Worm (Caenorhabditis elegans) whole organism, L2 larva: Measurements from ENCODE around the gene C25H3.11.

Experiments used
- C34F6.9 ChIP-seq: fragments of 150-350 bp; optimal IDR thresholded peaks from 2 replicates; lab custom pipeline; 2014; ENCODE audit warnings: missing biosample characterization, missing genetic modification characterization
- F13H6.1 ChIP-seq: sonication (generic microtip); optimal IDR thresholded peaks from 2 replicates; lab custom pipeline; 2016; ENCODE audit warnings: missing genetic modification characterization, missing compliant biosample characterization
- Y55F3AM.14 ChIP-seq: fragments of 200-800 bp; sonication (Bioruptor generic); optimal IDR thresholded peaks from 2 replicates; lab custom pipeline; 2018; ENCODE audit warnings: mild to moderate bottlenecking, missing genetic modification characterization, missing compliant biosample characterization
- ZK546.5 ChIP-seq: sonication (generic microtip); optimal IDR thresholded peaks from 2 replicates; lab custom pipeline; 2017; ENCODE audit warnings: missing biosample characterization, missing genetic modification characterization
- alr-1 ChIP-seq: fragments of 150-350 bp; optimal IDR thresholded peaks from 2 replicates; lab custom pipeline; 2014; ENCODE audit warnings: missing biosample characterization, missing genetic modification characterization
- aly-2 ChIP-seq: fragments of 150-350 bp; optimal IDR thresholded peaks from 2 replicates; lab custom pipeline; 2014; ENCODE audit warnings: missing biosample characterization, missing genetic modification characterization
- ama-1 ChIP-seq: fragments of 150-350 bp; optimal IDR thresholded peaks from 2 replicates; lab custom pipeline; 2018; ENCODE audit warnings: inconsistent platforms
- blmp-1 ChIP-seq: sonication (generic microtip); optimal IDR thresholded peaks from 2 replicates; lab custom pipeline; 2017; ENCODE audit warnings: missing genetic modification characterization, mild to moderate bottlenecking, missing compliant biosample characterization, antibody characterized with exemption, moderate library complexity; ENCODE audit not compliant: insufficient read depth
- ceh-16 ChIP-seq: fragments of 150-350 bp; optimal IDR thresholded peaks from 2 replicates; lab custom pipeline; 2014; ENCODE audit warnings: missing biosample characterization, missing genetic modification characterization
- ceh-82 ChIP-seq: fragments of 150-350 bp; optimal IDR thresholded peaks from 2 replicates; lab custom pipeline; 2014; ENCODE audit warnings: missing biosample characterization, missing genetic modification characterization
- crh-2 ChIP-seq: sonication (generic microtip); optimal IDR thresholded peaks from 2 replicates; lab custom pipeline; 2017; ENCODE audit warnings: missing biosample characterization, missing genetic modification characterization
- dmd-4 ChIP-seq: sonication (generic microtip); optimal IDR thresholded peaks from 2 replicates; lab custom pipeline; 2017; ENCODE audit warnings: missing biosample characterization, missing genetic modification characterization
- elt-1 ChIP-seq: fragments of 150-350 bp; optimal IDR thresholded peaks from 2 replicates; lab custom pipeline; 2014; ENCODE audit warnings: missing biosample characterization, missing genetic modification characterization
- elt-3 ChIP-seq: sonication (generic microtip); optimal IDR thresholded peaks from 2 replicates; lab custom pipeline; 2017; ENCODE audit warnings: missing biosample characterization, missing genetic modification characterization
- fos-1 ChIP-seq: fragments of 150-350 bp; optimal IDR thresholded peaks from 2 replicates; lab custom pipeline; 2014; ENCODE audit warnings: missing biosample characterization, missing genetic modification characterization
- gmeb-1 ChIP-seq: fragments of 150-350 bp; optimal IDR thresholded peaks from 2 replicates; lab custom pipeline; 2014; ENCODE audit warnings: missing biosample characterization, missing genetic modification characterization
- lin-11 ChIP-seq: fragments of 150-350 bp; sonication (generic microtip); optimal IDR thresholded peaks from 2 replicates; lab custom pipeline; 2014; ENCODE audit warnings: missing biosample characterization, missing genetic modification characterization, inconsistent platforms, mixed read lengths
- lin-13 ChIP-seq: fragments of 150-350 bp; optimal IDR thresholded peaks from 2 replicates; lab custom pipeline; 2014; ENCODE audit warnings: missing biosample characterization, missing genetic modification reagents, missing genetic modification characterization
- lin-39 ChIP-seq: fragments of 150-350 bp; optimal IDR thresholded peaks from 2 replicates; lab custom pipeline; 2014; ENCODE audit warnings: missing biosample characterization, missing genetic modification reagents, missing genetic modification characterization
- lsy-2 ChIP-seq, 2 experiments: fragments of 150-350 bp in 1 of 2; sonication (generic microtip) in 1 of 2; optimal IDR thresholded peaks; 2 replicates each; lab custom pipeline; 2014 to 2017; ENCODE audit warnings: missing biosample characterization in 2 of 2, missing genetic modification characterization in 2 of 2
- mab-5 ChIP-seq: fragments of 150-350 bp; optimal IDR thresholded peaks from 2 replicates; lab custom pipeline; 2014; ENCODE audit warnings: missing biosample characterization, missing genetic modification characterization
- mbf-1 ChIP-seq: sonication (generic microtip); optimal IDR thresholded peaks from 2 replicates; lab custom pipeline; 2017; ENCODE audit warnings: missing biosample characterization, missing genetic modification characterization
- mdl-1 ChIP-seq, 2 experiments: fragments of 150-350 bp in 1 of 2; sonication (generic microtip) in 1 of 2; optimal IDR thresholded peaks; 2 replicates each; lab custom pipeline; 2017; ENCODE audit warnings: missing biosample characterization in 2 of 2, missing genetic modification characterization in 2 of 2
- nhr-10 ChIP-seq: sonication (generic microtip); optimal IDR thresholded peaks from 2 replicates; lab custom pipeline; 2017; ENCODE audit warnings: missing biosample characterization, missing genetic modification characterization
- nhr-12 ChIP-seq: fragments of 150-350 bp; optimal IDR thresholded peaks from 2 replicates; lab custom pipeline; 2014; ENCODE audit warnings: missing biosample characterization, missing genetic modification characterization
- nhr-129 ChIP-seq: fragments of 150-350 bp; optimal IDR thresholded peaks from 2 replicates; lab custom pipeline; 2014; ENCODE audit warnings: missing biosample characterization, missing genetic modification characterization
- nhr-23 ChIP-seq: fragments of 150-350 bp; optimal IDR thresholded peaks from 2 replicates; lab custom pipeline; 2014; ENCODE audit warnings: missing biosample characterization, missing genetic modification reagents, missing genetic modification characterization
- nhr-237 ChIP-seq: fragments of 150-350 bp; optimal IDR thresholded peaks from 2 replicates; lab custom pipeline; 2014; ENCODE audit warnings: missing biosample characterization, missing genetic modification characterization
- nhr-25 ChIP-seq: fragments of 150-350 bp; sonication (generic microtip); optimal IDR thresholded peaks from 3 replicates; lab custom pipeline; 2014; ENCODE audit warnings: missing biosample characterization, missing genetic modification characterization
- nhr-6 ChIP-seq: fragments of 150-350 bp; optimal IDR thresholded peaks from 2 replicates; lab custom pipeline; 2014; ENCODE audit warnings: missing biosample characterization, missing genetic modification characterization
- nhr-77 ChIP-seq: fragments of 150-350 bp; optimal IDR thresholded peaks from 2 replicates; lab custom pipeline; 2014; ENCODE audit warnings: missing biosample characterization, missing genetic modification characterization
- sma-3 ChIP-seq: sonication (generic microtip); optimal IDR thresholded peaks from 2 replicates; lab custom pipeline; 2016; ENCODE audit warnings: missing genetic modification reagents, missing genetic modification characterization, missing compliant biosample characterization
- sma-9 ChIP-seq, 2 experiments: fragments of 150-350 bp in 1 of 2; sonication (generic microtip) in 1 of 2; optimal IDR thresholded peaks; 2 replicates each; lab custom pipeline; 2014 to 2016; ENCODE audit warnings: missing genetic modification characterization in 2 of 2, mild to moderate bottlenecking in 1 of 2, missing biosample characterization in 1 of 2, missing compliant biosample characterization in 1 of 2, missing genetic modification reagents in 1 of 2, moderate library complexity in 1 of 2
- snpc-4 ChIP-seq: fragments of 150-350 bp; optimal IDR thresholded peaks from 2 replicates; lab custom pipeline; 2014; ENCODE audit warnings: missing biosample characterization, missing genetic modification characterization
- unc-39 ChIP-seq: fragments of 150-350 bp; optimal IDR thresholded peaks from 2 replicates; lab custom pipeline; 2014; ENCODE audit warnings: missing biosample characterization, missing genetic modification characterization
- unc-55 ChIP-seq: fragments of 150-350 bp; sonication (generic microtip); optimal IDR thresholded peaks from 3 replicates; lab custom pipeline; 2014; ENCODE audit warnings: missing biosample characterization, missing genetic modification reagents, missing genetic modification characterization
- unc-62 ChIP-seq: fragments of 150-350 bp; optimal IDR thresholded peaks from 2 replicates; lab custom pipeline; 2014; ENCODE audit warnings: missing biosample characterization, missing genetic modification reagents, missing genetic modification characterization
- ztf-1 ChIP-seq: fragments of 200-800 bp; sonication (Bioruptor generic); conservative IDR thresholded peaks from 2 replicates; pipeline ENCODE4 v1.3.6; 2022; ENCODE audit warnings: missing genetic modification characterization, missing compliant biosample characterization
- ztf-11 ChIP-seq: sonication (generic microtip); optimal IDR thresholded peaks from 2 replicates; lab custom pipeline; 2017; ENCODE audit warnings: missing biosample characterization, missing genetic modification characterization
- ztf-4 ChIP-seq: fragments of 150-350 bp; optimal IDR thresholded peaks from 2 replicates; lab custom pipeline; 2014; ENCODE audit warnings: missing biosample characterization, missing genetic modification characterization

C25H3.11 gene

DNA sequence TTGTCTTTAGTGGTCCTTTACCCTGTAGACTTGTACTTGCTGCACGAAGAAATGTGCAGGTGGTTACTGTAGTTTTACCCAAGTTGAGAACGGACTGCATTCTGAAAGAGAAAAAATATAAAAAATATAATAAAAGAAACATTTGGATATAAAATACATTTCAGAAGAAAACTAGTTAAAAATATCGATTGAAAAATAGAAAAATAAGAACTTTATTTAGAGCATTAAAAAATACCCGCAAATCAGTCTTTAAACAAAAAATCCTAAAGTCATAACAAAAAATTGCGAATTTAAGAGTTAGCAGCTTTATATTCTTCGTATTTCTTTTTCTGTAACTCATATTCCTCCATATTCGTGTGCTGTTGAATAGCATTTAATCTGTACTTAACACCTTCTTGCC lies 20.0 kb downstream of the C25H3.11 start, which contains the start of gene C25H3.7:
Gene C25H3.7 (minus strand): TSS at position 101 of the 400 bp plus-strand sequence.
- TF ChIP-seq ceh-82 (tag; lab: Kevin White, UChicago) (no peak), nhr-237 (tag; lab: Kevin White, UChicago) (no peak), crh-2 (tag; lab: Kevin White, UChicago) (no peak), mbf-1 (tag; lab: Kevin White, UChicago) (no peak), nhr-77 (tag; lab: Kevin White, UChicago) (no peak), ceh-16 (tag; lab: Kevin White, UChicago) (no peak), nhr-129 (no peak), unc-62 (GFP tag; lab: Kevin White, UChicago) (no peak)

DNA sequence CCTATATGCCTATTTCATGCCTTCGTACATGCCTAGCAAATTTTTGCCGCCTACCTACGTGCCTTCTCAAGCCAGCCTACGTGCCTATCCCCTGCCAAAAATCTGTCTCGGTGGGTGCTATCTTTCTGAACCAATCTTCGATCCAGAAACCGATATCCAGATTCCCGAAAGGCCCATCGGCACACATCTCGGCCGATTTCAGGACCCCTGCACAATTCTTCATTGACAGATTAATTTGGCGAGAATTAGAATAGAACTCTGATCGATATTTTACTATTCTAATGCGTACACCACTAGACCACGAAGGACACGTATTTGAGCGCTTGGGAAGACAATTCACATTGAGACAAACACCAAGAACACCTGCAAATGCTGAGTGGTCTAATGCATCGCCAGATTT lies 21.3 kb downstream of the C25H3.11 start:
- TF ChIP-seq elt-3 (tag; lab: Kevin White, UChicago) = no peak
- no peak for TF ChIP-seq lin-13 (GFP tag; lab: Kevin White, UChicago)
- no peak for TF ChIP-seq ztf-11
- no peak for TF ChIP-seq elt-1
- TF ChIP-seq ama-1 = no peak
- no peak for TF ChIP-seq nhr-237 (tag; lab: Kevin White, UChicago)
- no peak for TF ChIP-seq sma-3 (GFP tag; lab: Kevin White, UChicago)
- no peak for TF ChIP-seq snpc-4 (tag; lab: Kevin White, UChicago)
- TF ChIP-seq ZK546.5 (tag; lab: Kevin White, UChicago) = no peak
- TF ChIP-seq ztf-4 (tag; lab: Kevin White, UChicago) = no peak
- TF ChIP-seq nhr-23 (tag; lab: Kevin White, UChicago) = no peak
- no peak for TF ChIP-seq mab-5
- no peak for TF ChIP-seq dmd-4 (tag; lab: Kevin White, UChicago)
- TF ChIP-seq lin-39 = no peak

DNA sequence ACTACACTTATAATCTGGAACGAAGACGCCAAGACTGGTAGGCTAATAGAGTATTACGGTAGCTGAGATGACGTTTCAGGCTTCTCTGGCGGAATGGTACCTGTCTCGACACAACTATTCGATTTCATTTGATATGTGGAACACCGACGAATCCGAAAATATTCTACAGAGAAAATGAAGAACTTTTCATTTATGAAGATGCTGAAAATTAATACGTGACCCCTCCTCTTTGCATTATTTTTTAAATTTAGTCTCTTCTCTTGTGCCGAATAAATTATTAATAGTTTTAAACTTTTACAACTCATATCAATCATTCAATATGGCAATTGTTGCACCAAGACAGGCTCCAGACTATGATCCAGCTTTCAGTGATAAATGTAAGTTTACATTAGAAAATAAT lies 22.8 kb downstream of the C25H3.11 start, which contains the start of gene C25H3.16:
Gene C25H3.16 (plus strand): TSS at position 301 of the 400 bp plus-strand sequence.
- TF ChIP-seq aly-2 = no peak
- no peak for TF ChIP-seq alr-1 (tag; lab: Kevin White, UChicago)
- no peak for TF ChIP-seq gmeb-1
- TF ChIP-seq ztf-11 = no peak
- TF ChIP-seq ztf-4 (tag; lab: Kevin White, UChicago) = no peak
- no peak for TF ChIP-seq lin-11 (tag; lab: Kevin White, UChicago)
- no peak for TF ChIP-seq nhr-237 (tag; lab: Kevin White, UChicago)
- TF ChIP-seq mbf-1 (tag; lab: Kevin White, UChicago) = no peak
- no peak for TF ChIP-seq Y55F3AM.14 (GFP tag; lab: Kevin White, UChicago)
- no peak for TF ChIP-seq ceh-16 (tag; lab: Kevin White, UChicago)
- no peak for TF ChIP-seq nhr-25 (tag; lab: Kevin White, UChicago)
- no peak for TF ChIP-seq blmp-1 (tag; lab: Kevin White, UChicago)
- TF ChIP-seq, all 48 proteins: peak for 0

DNA sequence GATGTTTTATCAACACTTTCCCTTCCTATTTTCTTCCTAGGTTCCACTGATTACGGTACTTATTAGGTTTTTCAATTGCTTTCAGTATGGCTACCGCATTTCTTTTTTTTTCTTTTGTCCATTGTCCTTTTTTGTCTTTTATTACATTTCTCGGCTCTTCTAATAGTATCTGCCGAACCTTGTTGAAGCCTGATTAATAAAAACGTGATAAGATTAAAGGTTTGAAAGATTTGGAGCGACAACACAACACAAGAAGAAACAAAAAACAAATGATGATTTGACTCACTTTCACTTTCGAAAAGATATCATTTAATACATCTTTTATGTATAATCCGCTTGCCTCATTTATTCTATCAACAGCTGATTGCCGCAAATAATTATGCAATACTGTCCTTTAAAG lies 23.8 kb downstream of the C25H3.11 start, which contains the start of gene C25H3.15:
Gene C25H3.15 (plus strand): TSS at position 301 of the 400 bp plus-strand sequence.
- TF ChIP-seq lin-11 (tag; lab: Kevin White, UChicago) (no peak), Y55F3AM.14 (GFP tag; lab: Kevin White, UChicago) (no peak), sma-9 (GFP tag; optimal IDR thresholded peaks at IDR 0.05; lab: Kevin White, UChicago) (no peak), sma-9 (tag; optimal IDR thresholded peaks at IDR 0.05; lab: Kevin White, UChicago) (no peak), elt-1 (no peak), fos-1 (no peak), nhr-77 (tag; lab: Kevin White, UChicago) (no peak), F13H6.1 (tag; lab: Kevin White, UChicago) (no peak), unc-39 (tag; lab: Kevin White, UChicago) (no peak), crh-2 (tag; lab: Kevin White, UChicago) (no peak)
- TF ChIP-seq, all 48 proteins: peak for 0

DNA sequence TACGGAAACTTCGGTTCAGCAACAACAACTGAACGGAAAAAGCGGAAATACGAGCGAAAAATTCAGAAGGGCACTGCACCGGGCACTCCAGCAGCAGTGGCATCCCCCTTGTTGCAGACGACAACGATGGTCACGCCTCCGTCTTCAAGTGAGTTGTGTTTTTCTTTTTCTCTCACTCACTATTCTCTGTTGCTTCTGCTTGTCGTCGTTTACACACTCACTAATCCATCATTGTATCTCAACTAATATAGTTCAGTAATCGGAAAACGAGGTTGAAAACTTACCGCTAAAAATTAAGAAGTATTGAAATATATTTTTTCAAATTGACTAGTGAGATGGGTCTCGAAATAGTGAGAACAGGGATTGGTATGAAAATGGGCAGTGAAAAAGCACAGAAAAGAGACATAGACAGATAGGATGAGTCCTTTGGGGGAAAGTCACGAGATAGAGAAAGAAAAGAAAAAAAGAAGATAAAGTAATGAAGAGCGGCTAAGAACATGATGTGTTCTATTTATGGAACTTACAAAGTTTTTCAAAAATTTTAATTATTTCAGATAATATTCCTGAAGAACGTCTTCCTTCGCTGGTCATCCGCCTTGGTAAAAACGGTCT lies 25.6 kb downstream of the C25H3.11 start:
- TF ChIP-seq nhr-12 (tag; lab: Kevin White, UChicago) = no peak
- TF ChIP-seq ztf-1 (GFP tag; lab: Robert Waterston, UW) = no peak
- TF ChIP-seq alr-1 (tag; lab: Kevin White, UChicago) = no peak
- no peak for TF ChIP-seq dmd-4 (tag; lab: Kevin White, UChicago)
- no peak for TF ChIP-seq Y55F3AM.14 (GFP tag; lab: Kevin White, UChicago)
- no peak for TF ChIP-seq nhr-6 (tag; lab: Kevin White, UChicago)
- TF ChIP-seq ZK546.5 (tag; lab: Kevin White, UChicago) = no peak
- TF ChIP-seq unc-62 (GFP tag; lab: Kevin White, UChicago) = no peak
- no peak for TF ChIP-seq nhr-10 (tag; lab: Kevin White, UChicago)
- TF ChIP-seq F13H6.1 (tag; lab: Kevin White, UChicago) = no peak
- no peak for TF ChIP-seq nhr-129
- TF ChIP-seq C34F6.9 (tag; lab: Kevin White, UChicago) = peak; percentile 29
- TF ChIP-seq nhr-77 (tag; lab: Kevin White, UChicago) = no peak
- no peak for TF ChIP-seq mdl-1 (tag; optimal IDR thresholded peaks at IDR 0.05; lab: Kevin White, UChicago)
- TF ChIP-seq sma-3 (GFP tag; lab: Kevin White, UChicago) = no peak
- no peak for TF ChIP-seq snpc-4 (tag; lab: Kevin White, UChicago)
- no peak for TF ChIP-seq lin-13 (GFP tag; lab: Kevin White, UChicago)
- peak; percentile 44 for TF ChIP-seq unc-55 (GFP tag; lab: Kevin White, UChicago)
- TF ChIP-seq lin-39 = no peak
- TF ChIP-seq ama-1 = no peak
- TF ChIP-seq aly-2 = no peak
- TF ChIP-seq sma-9 (GFP tag; optimal IDR thresholded peaks at IDR 0.05; lab: Kevin White, UChicago) = peak; percentile 4
- TF ChIP-seq sma-9 (tag; optimal IDR thresholded peaks at IDR 0.05; lab: Kevin White, UChicago) = no peak
- no peak for TF ChIP-seq mbf-1 (tag; lab: Kevin White, UChicago)
- peak; percentile 39 for TF ChIP-seq crh-2 (tag; lab: Kevin White, UChicago)
- TF ChIP-seq ceh-82 (tag; lab: Kevin White, UChicago) = no peak
- TF ChIP-seq lsy-2 (tag; optimal IDR thresholded peaks at IDR 0.05; lab: Kevin White, UChicago) = peak in 1 of 2 experiments; percentile 49
- TF ChIP-seq nhr-23 (tag; lab: Kevin White, UChicago) = no peak
